In genomic region chr3L:9422636-9423419, dm6 we compare ENCODE assay signal across 5 fruit fly cellular contexts.
A peak's percentile ranks its signal among the peaks of the same experiment; 100 is the strongest.
TF ChIP-seq lines count a peak whose summit lies in the region.

aay (plus strand) TSS chr3L:9423253.

- TF ChIP-seq CTCF in whole organism, embryonic (GFP tag; optimal IDR thresholded peaks at IDR 0.05; lab: Kevin White, UChicago), result peak; percentile 73

TF ChIP-seq in whole organism, adult, 20 proteins besides CTCF, POLR2A, EP300 and RAD21 (continues in another document):
- peak; percentile 96 for TF ChIP-seq tj (GFP tag; optimal IDR thresholded peaks at IDR 0.05; lab: Kevin White, UChicago)
- peak; percentile 98 for TF ChIP-seq Hr96 (GFP tag; optimal IDR thresholded peaks at IDR 0.05; lab: Kevin White, UChicago)
- peak; percentile 100 for TF ChIP-seq kay (GFP tag; lab: Kevin White, UChicago; ENCODE audit: borderline replicate concordance)
- TF ChIP-seq CG5204 (GFP tag; optimal IDR thresholded peaks at IDR 0.05; lab: Kevin White, UChicago), result peak; percentile 99
- peak; percentile 98 for TF ChIP-seq CG14711 (tag; optimal IDR thresholded peaks at IDR 0.05; lab: Kevin White, UChicago)
- peak; percentile 96 for TF ChIP-seq ovo (GFP tag; optimal IDR thresholded peaks at IDR 0.05; lab: Kevin White, UChicago)
- peak; percentile 100 for TF ChIP-seq CG33017 (tag; optimal IDR thresholded peaks at IDR 0.05; lab: Kevin White, UChicago)
- TF ChIP-seq Crg-1 (GFP tag; optimal IDR thresholded peaks at IDR 0.05; lab: Kevin White, UChicago), result peak; percentile 92
- peak; percentile 97 for TF ChIP-seq cic (GFP tag; optimal IDR thresholded peaks at IDR 0.05; lab: Kevin White, UChicago)
- TF ChIP-seq CG1620 (GFP tag; optimal IDR thresholded peaks at IDR 0.05; lab: Kevin White, UChicago), result peak; percentile 97
- TF ChIP-seq Mnt (GFP tag; optimal IDR thresholded peaks at IDR 0.05; lab: Kevin White, UChicago), result peak; percentile 97
- TF ChIP-seq bab1 (GFP tag; optimal IDR thresholded peaks at IDR 0.05; lab: Kevin White, UChicago), result peak; percentile 99
- TF ChIP-seq Clk (GFP tag; optimal IDR thresholded peaks at IDR 0.05; lab: Kevin White, UChicago), result peak; percentile 98
- TF ChIP-seq pad (GFP tag; optimal IDR thresholded peaks at IDR 0.05; lab: Kevin White, UChicago), result peak; percentile 94
- TF ChIP-seq CG11617 (GFP tag; optimal IDR thresholded peaks at IDR 0.05; lab: Kevin White, UChicago), result peak; percentile 99
- peak; percentile 99 for TF ChIP-seq CG7045 (GFP tag; optimal IDR thresholded peaks at IDR 0.05; lab: Kevin White, UChicago)
- TF ChIP-seq cnc (optimal IDR thresholded peaks at IDR 0.05; lab: Kevin White, UChicago), result no peak
- peak; percentile 98 for TF ChIP-seq toe (GFP tag; optimal IDR thresholded peaks at IDR 0.05; lab: Kevin White, UChicago)

TF ChIP-seq in whole organism, embryonic, 481 proteins besides CTCF, POLR2A, EP300 and RAD21 (continues in another document):
- TF ChIP-seq CG14667 (GFP tag; IDR thresholded peaks at IDR 0.05; lab: Robert Waterston, UW), result peak; percentile 96
- peak; percentile 97 for TF ChIP-seq CG11247 (GFP tag; IDR thresholded peaks at IDR 0.05; lab: Robert Waterston, UW)
- TF ChIP-seq Abd-B (GFP tag; optimal IDR thresholded peaks at IDR 0.05; lab: Kevin White, UChicago), result peak; percentile 99
- no peak for TF ChIP-seq amos (GFP tag; IDR thresholded peaks at IDR 0.05; lab: Robert Waterston, UW; ENCODE audit: partially characterized antibody)
- TF ChIP-seq CG8281 (tag; optimal IDR thresholded peaks at IDR 0.05; lab: Kevin White, UChicago), result peak; percentile 94
- TF ChIP-seq gem (tag; optimal IDR thresholded peaks at IDR 0.05; lab: Kevin White, UChicago), result peak; percentile 100
- peak; percentile 96 for TF ChIP-seq NC2β (GFP tag; optimal IDR thresholded peaks at IDR 0.05; lab: Kevin White, UChicago)
- TF ChIP-seq crp (GFP tag; optimal IDR thresholded peaks at IDR 0.05; lab: Kevin White, UChicago), result peak in 1 of 2 experiments; percentile 75
- TF ChIP-seq chm (GFP tag; IDR thresholded peaks at IDR 0.05; lab: Robert Waterston, UW), result peak; percentile 99
- peak; percentile 88 for TF ChIP-seq CG7745 (tag; optimal IDR thresholded peaks at IDR 0.05; lab: Kevin White, UChicago)
- peak; percentile 97 for TF ChIP-seq CG3838 (GFP tag; optimal IDR thresholded peaks at IDR 0.05; lab: Kevin White, UChicago)
- no peak for TF ChIP-seq Hr39 (optimal IDR thresholded peaks at IDR 0.05; lab: Kevin White, UChicago)
- TF ChIP-seq oc (tag; optimal IDR thresholded peaks at IDR 0.05; lab: Kevin White, UChicago), result peak; percentile 99
- TF ChIP-seq vvl (GFP tag; IDR thresholded peaks at IDR 0.05; lab: Robert Waterston, UW), result peak; percentile 99
- peak; percentile 98 for TF ChIP-seq ac (GFP tag; optimal IDR thresholded peaks at IDR 0.05; lab: Kevin White, UChicago)
- TF ChIP-seq dati (GFP tag; IDR thresholded peaks at IDR 0.05; lab: Robert Waterston, UW), result peak; percentile 90
- no peak for TF ChIP-seq prd (optimal IDR thresholded peaks at IDR 0.05; lab: Kevin White, UChicago)
- peak; percentile 99 for TF ChIP-seq prd (GFP tag; IDR thresholded peaks at IDR 0.05; lab: Robert Waterston, UW)
- TF ChIP-seq HmgD (GFP tag; optimal IDR thresholded peaks at IDR 0.05; lab: Kevin White, UChicago), result peak; percentile 76

TF ChIP-seq in whole organism, prepupa, 60 proteins besides CTCF, POLR2A, EP300 and RAD21 (continues in another document):
- TF ChIP-seq salr (GFP tag; optimal IDR thresholded peaks at IDR 0.05; lab: Kevin White, UChicago) (peak; percentile 95 to 96), Hr4 (GFP tag; optimal IDR thresholded peaks at IDR 0.05; lab: Kevin White, UChicago) (peak; percentile 99), CG6276 (GFP tag; optimal IDR thresholded peaks at IDR 0.05; lab: Kevin White, UChicago) (peak; percentile 98), vri (GFP tag; optimal IDR thresholded peaks at IDR 0.05; lab: Kevin White, UChicago) (peak; percentile 98), dac (GFP tag; optimal IDR thresholded peaks at IDR 0.05; lab: Kevin White, UChicago) (peak; percentile 93), CG16779 (tag; optimal IDR thresholded peaks at IDR 0.05; lab: Kevin White, UChicago) (peak; percentile 98), net (GFP tag; optimal IDR thresholded peaks at IDR 0.05; lab: Kevin White, UChicago) (peak; percentile 99), CG11762 (GFP tag; optimal IDR thresholded peaks at IDR 0.05; lab: Kevin White, UChicago; ENCODE audit: insufficient read depth) (peak; percentile 98), OdsH (GFP tag; optimal IDR thresholded peaks at IDR 0.05; lab: Kevin White, UChicago) (peak; percentile 99), CG8119 (GFP tag; IDR thresholded peaks at IDR 0.05; lab: Robert Waterston, UW) (peak; percentile 99), Hr38 (GFP tag; optimal IDR thresholded peaks at IDR 0.05; lab: Kevin White, UChicago) (peak; percentile 21), topi (GFP tag; optimal IDR thresholded peaks at IDR 0.05; lab: Kevin White, UChicago) (peak; percentile 99), svp (GFP tag; lab: Kevin White, UChicago) (peak; percentile 100), CG3919 (GFP tag; optimal IDR thresholded peaks at IDR 0.05; lab: Kevin White, UChicago) (peak; percentile 99), CG8632 (GFP tag; optimal IDR thresholded peaks at IDR 0.05; lab: Kevin White, UChicago) (peak; percentile 99), Sox15 (GFP tag; optimal IDR thresholded peaks at IDR 0.05; lab: Kevin White, UChicago) (peak; percentile 98), CG6163 (GFP tag; IDR thresholded peaks at IDR 0.05; lab: Robert Waterston, UW) (peak; percentile 98), CG6808 (GFP tag; optimal IDR thresholded peaks at IDR 0.05; lab: Kevin White, UChicago) (peak; percentile 95), CG3032 (tag; optimal IDR thresholded peaks at IDR 0.05; lab: Kevin White, UChicago) (peak; percentile 97)

TF ChIP-seq in whole organism, pupa, 21 proteins besides CTCF, POLR2A, EP300 and RAD21:
- TF ChIP-seq gl (tag; optimal IDR thresholded peaks at IDR 0.05; lab: Kevin White, UChicago), result peak; percentile 94
- peak; percentile 99 for TF ChIP-seq CG17806 (tag; optimal IDR thresholded peaks at IDR 0.05; lab: Kevin White, UChicago)
- TF ChIP-seq CG14655 (GFP tag; optimal IDR thresholded peaks at IDR 0.05; lab: Kevin White, UChicago), result peak; percentile 97
- TF ChIP-seq CG8159 (tag; optimal IDR thresholded peaks at IDR 0.05; lab: Kevin White, UChicago), result peak; percentile 99
- TF ChIP-seq CG13204 (GFP tag; optimal IDR thresholded peaks at IDR 0.05; lab: Kevin White, UChicago), result peak; percentile 91
- TF ChIP-seq Snoo (tag; optimal IDR thresholded peaks at IDR 0.05; lab: Kevin White, UChicago), result peak; percentile 99
- peak; percentile 99 for TF ChIP-seq Pif1A (GFP tag; optimal IDR thresholded peaks at IDR 0.05; lab: Kevin White, UChicago)
- TF ChIP-seq rn (GFP tag; IDR thresholded peaks at IDR 0.05; lab: Robert Waterston, UW), result peak; percentile 95
- TF ChIP-seq CG9948 (tag; optimal IDR thresholded peaks at IDR 0.05; lab: Kevin White, UChicago), result peak; percentile 98
- peak; percentile 98 for TF ChIP-seq CG15710 (tag; optimal IDR thresholded peaks at IDR 0.05; lab: Kevin White, UChicago)
- TF ChIP-seq CG10348 (GFP tag; IDR thresholded peaks at IDR 0.05; lab: Robert Waterston, UW), result peak; percentile 87
- TF ChIP-seq D1 (tag; optimal IDR thresholded peaks at IDR 0.05; lab: Kevin White, UChicago), result peak; percentile 98
- TF ChIP-seq CG4496 (GFP tag; IDR thresholded peaks at IDR 0.05; lab: Robert Waterston, UW), result peak; percentile 98
- peak; percentile 95 for TF ChIP-seq fd96Ca (GFP tag; IDR thresholded peaks at IDR 0.05; lab: Robert Waterston, UW)
- TF ChIP-seq CG12605 (GFP tag; IDR thresholded peaks at IDR 0.05; lab: Robert Waterston, UW), result peak; percentile 98
- TF ChIP-seq Pif1B (GFP tag; optimal IDR thresholded peaks at IDR 0.05; lab: Kevin White, UChicago), result peak; percentile 99
- TF ChIP-seq CG8301 (tag; optimal IDR thresholded peaks at IDR 0.05; lab: Kevin White, UChicago), result peak; percentile 97
- TF ChIP-seq Ets98B (GFP tag; IDR thresholded peaks at IDR 0.05; lab: Robert Waterston, UW), result peak; percentile 98
- peak; percentile 87 for TF ChIP-seq EcR (GFP tag; optimal IDR thresholded peaks at IDR 0.05; lab: Kevin White, UChicago)
- peak; percentile 97 for TF ChIP-seq CG34367 (tag; optimal IDR thresholded peaks at IDR 0.05; lab: Kevin White, UChicago)
- TF ChIP-seq CG32121 (GFP tag; IDR thresholded peaks at IDR 0.05; lab: Robert Waterston, UW), result peak; percentile 98
TF ChIP-seq in whole organism, pupa: peak in this region for 21.

TF ChIP-seq in whole organism, wandering third instar larva, 38 proteins besides CTCF, POLR2A, EP300 and RAD21 (continues in another document):
- TF ChIP-seq woc (GFP tag; optimal IDR thresholded peaks at IDR 0.05; lab: Kevin White, UChicago) (peak; percentile 95), ey (GFP tag; optimal IDR thresholded peaks at IDR 0.05; lab: Kevin White, UChicago) (peak; percentile 98), Rel (GFP tag; optimal IDR thresholded peaks at IDR 0.05; lab: Kevin White, UChicago) (peak; percentile 96), Rel (tag; optimal IDR thresholded peaks at IDR 0.05; lab: Kevin White, UChicago) (peak; percentile 82), GATAd (GFP tag; optimal IDR thresholded peaks at IDR 0.05; lab: Kevin White, UChicago) (peak; percentile 90), psq (GFP tag; optimal IDR thresholded peaks at IDR 0.05; lab: Kevin White, UChicago) (peak; percentile 97), HLH106 (tag; optimal IDR thresholded peaks at IDR 0.05; lab: Kevin White, UChicago) (peak; percentile 98), dl (GFP tag; optimal IDR thresholded peaks at IDR 0.05; lab: Kevin White, UChicago; ENCODE audit: insufficient read depth in 1 of 2, partially characterized antibody in 2 of 2) (no peak), rgr (GFP tag; optimal IDR thresholded peaks at IDR 0.05; lab: Kevin White, UChicago) (peak; percentile 99), br (GFP tag; optimal IDR thresholded peaks at IDR 0.05; lab: Kevin White, UChicago) (peak; percentile 99), h (GFP tag; optimal IDR thresholded peaks at IDR 0.05; lab: Kevin White, UChicago) (peak; percentile 99), OdsH (GFP tag; optimal IDR thresholded peaks at IDR 0.05; lab: Kevin White, UChicago) (peak; percentile 98), dmrt93B (GFP tag; optimal IDR thresholded peaks at IDR 0.05; lab: Kevin White, UChicago) (peak; percentile 95), CG9705 (GFP tag; optimal IDR thresholded peaks at IDR 0.05; lab: Kevin White, UChicago) (peak; percentile 95), Vsx2 (GFP tag; optimal IDR thresholded peaks at IDR 0.05; lab: Kevin White, UChicago; ENCODE audit: partially characterized antibody) (no peak), Myc (optimal IDR thresholded peaks at IDR 0.05; lab: Kevin White, UChicago) (no peak), dsf (GFP tag; optimal IDR thresholded peaks at IDR 0.05; lab: Kevin White, UChicago; ENCODE audit: borderline replicate concordance) (peak; percentile 93), sage (GFP tag; optimal IDR thresholded peaks at IDR 0.05; lab: Kevin White, UChicago) (peak; percentile 97), Abd-B (GFP tag; optimal IDR thresholded peaks at IDR 0.05; lab: Kevin White, UChicago) (no peak), jim (GFP tag; optimal IDR thresholded peaks at IDR 0.05; lab: Kevin White, UChicago) (no peak), Hr78 (GFP tag; optimal IDR thresholded peaks at IDR 0.05; lab: Kevin White, UChicago) (no peak), pan (optimal IDR thresholded peaks at IDR 0.05; lab: Kevin White, UChicago) (no peak), N (GFP tag; optimal IDR thresholded peaks at IDR 0.05; lab: Kevin White, UChicago) (no peak)
